Fruit fly (Drosophila melanogaster): ENCODE data around the gene CG1737.

CG1737 gene

DNA sequence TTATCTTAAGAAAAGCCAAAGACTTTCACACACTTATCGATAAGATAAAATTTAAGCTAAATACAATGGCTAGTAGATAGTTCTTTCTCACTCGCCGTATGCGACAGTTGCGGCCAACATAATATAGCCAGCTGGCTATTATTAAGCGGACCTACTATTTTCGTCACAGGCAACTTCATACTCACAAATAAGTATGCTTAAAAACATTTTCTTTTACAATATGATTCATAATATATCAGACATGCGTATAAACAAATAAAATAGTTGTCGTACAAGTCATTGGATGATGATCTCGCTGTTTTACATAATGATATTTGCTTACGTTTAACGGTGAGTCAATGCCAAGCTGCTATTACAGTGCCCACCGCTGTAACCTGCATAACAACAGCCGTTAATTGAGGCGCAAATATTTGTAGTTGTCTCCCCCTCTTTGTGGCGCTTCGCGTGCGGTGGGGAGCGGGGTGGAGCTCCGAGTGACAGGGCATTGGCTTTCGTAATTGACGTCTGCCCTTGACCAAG is 24.1 kb upstream of the CG1737 start (continued):
- peak; percentile 63 for TF ChIP-seq CG12071 (GFP tag; optimal IDR thresholded peaks at IDR 0.05)
- TF ChIP-seq vfl (GFP tag; optimal IDR thresholded peaks at IDR 0.05), result no peak
- peak; percentile 70 for TF ChIP-seq CG13424 (tag; optimal IDR thresholded peaks at IDR 0.05)
- peak; percentile 52 for TF ChIP-seq CG7786 (GFP tag; optimal IDR thresholded peaks at IDR 0.05)
- TF ChIP-seq zfh2 (GFP tag; optimal IDR thresholded peaks at IDR 0.05), result peak; percentile 42
- TF ChIP-seq tio (GFP tag; optimal IDR thresholded peaks at IDR 0.05), result peak; percentile 66
- TF ChIP-seq Antp (GFP tag; optimal IDR thresholded peaks at IDR 0.05), result peak; percentile 41
- peak; percentile 78 for TF ChIP-seq Blimp-1 (GFP tag; optimal IDR thresholded peaks at IDR 0.05)
- TF ChIP-seq ewg (GFP tag; optimal IDR thresholded peaks at IDR 0.05), result peak; percentile 62
- no peak for TF ChIP-seq dimm (GFP tag; IDR thresholded peaks at IDR 0.05)
- peak; percentile 56 for TF ChIP-seq scrt (GFP tag; optimal IDR thresholded peaks at IDR 0.05)
- TF ChIP-seq CG14014 (GFP tag; IDR thresholded peaks at IDR 0.05), result peak; percentile 72
- TF ChIP-seq Camta (GFP tag; optimal IDR thresholded peaks at IDR 0.05), result peak; percentile 49
- TF ChIP-seq crc (GFP tag; optimal IDR thresholded peaks at IDR 0.05), result no peak
- peak; percentile 54 for TF ChIP-seq az2 (GFP tag; optimal IDR thresholded peaks at IDR 0.05)
- peak; percentile 86 for TF ChIP-seq ftz-f1 (GFP tag; optimal IDR thresholded peaks at IDR 0.05)
- 0 out of 2 replicates have a peak, but pooled peaks have one; percentile 37 for TF ChIP-seq danr (GFP tag; IDR thresholded peaks at IDR 0.05)
- no peak for TF ChIP-seq unc-4 (GFP tag; IDR thresholded peaks at IDR 0.05; ENCODE audit: partially characterized antibody)
- TF ChIP-seq CG15514 (GFP tag; optimal IDR thresholded peaks at IDR 0.05), result peak; percentile 66
- no peak for TF ChIP-seq Kr (GFP tag; optimal IDR thresholded peaks at IDR 0.05)
- TF ChIP-seq CG6765 (GFP tag; optimal IDR thresholded peaks at IDR 0.05), result peak; percentile 47
- peak; percentile 42; the same call in 2 of the 3 replicates for TF ChIP-seq tgo (GFP tag; IDR thresholded peaks at IDR 0.05)
- TF ChIP-seq pnt (GFP tag; optimal IDR thresholded peaks at IDR 0.05), result peak; percentile 35
- peak; percentile 74 for TF ChIP-seq Xrp1 (GFP tag; IDR thresholded peaks at IDR 0.05)
- peak; percentile 56; the same call in 1 of the 3 replicates for TF ChIP-seq Dbx (GFP tag; IDR thresholded peaks at IDR 0.05)
- TF ChIP-seq Trl (optimal IDR thresholded peaks at IDR 0.05), result no peak
- peak; percentile 73 for TF ChIP-seq Trl (GFP tag; optimal IDR thresholded peaks at IDR 0.05)
- no peak for TF ChIP-seq CG10431 (GFP tag; optimal IDR thresholded peaks at IDR 0.05)
- TF ChIP-seq CG31365 (tag; optimal IDR thresholded peaks at IDR 0.05), result peak; percentile 54
- TF ChIP-seq peb (GFP tag; IDR thresholded peaks at IDR 0.05), result peak; percentile 54
- TF ChIP-seq ssp (GFP tag; IDR thresholded peaks at IDR 0.05), result no peak
- no peak for TF ChIP-seq CG43689 (GFP tag; IDR thresholded peaks at IDR 0.05)
- TF ChIP-seq Hmx (GFP tag; optimal IDR thresholded peaks at IDR 0.05), result peak; percentile 45
- peak; percentile 67 for TF ChIP-seq Dek (tag; optimal IDR thresholded peaks at IDR 0.05)
- TF ChIP-seq CG3163 (GFP tag; optimal IDR thresholded peaks at IDR 0.05), result peak; percentile 32
- peak; percentile 18 for TF ChIP-seq CG9876 (GFP tag; optimal IDR thresholded peaks at IDR 0.05)
- TF ChIP-seq Meics (GFP tag; optimal IDR thresholded peaks at IDR 0.05), result peak; percentile 71
- no peak for TF ChIP-seq knrl (GFP tag; IDR thresholded peaks at IDR 0.05; ENCODE audit: partially characterized antibody)
- no peak for TF ChIP-seq hkb (optimal IDR thresholded peaks at IDR 0.05)
- TF ChIP-seq hkb (GFP tag; IDR thresholded peaks at IDR 0.05), result peak; percentile 72
- TF ChIP-seq seq (GFP tag; IDR thresholded peaks at IDR 0.05), result peak; percentile 59; the same call in 1 of the 2 replicates
- TF ChIP-seq gsb-n (tag; optimal IDR thresholded peaks at IDR 0.05), result no peak
- no peak for TF ChIP-seq stwl (tag; optimal IDR thresholded peaks at IDR 0.05)
- TF ChIP-seq Hmr (GFP tag; optimal IDR thresholded peaks at IDR 0.05), result peak; percentile 78
- no peak for TF ChIP-seq Dll (GFP tag; IDR thresholded peaks at IDR 0.05; ENCODE audit: partially characterized antibody)
- no peak for TF ChIP-seq CG34224 (GFP tag; IDR thresholded peaks at IDR 0.05; ENCODE audit: partially characterized antibody)
- TF ChIP-seq Neu2 (GFP tag; optimal IDR thresholded peaks at IDR 0.05; ENCODE audit: borderline replicate concordance), result no peak
- TF ChIP-seq CG10462 (GFP tag; optimal IDR thresholded peaks at IDR 0.05), result no peak
- peak; percentile 32; the same call in 1 of the 4 replicates for TF ChIP-seq Gug (GFP tag; IDR thresholded peaks at IDR 0.05)
- TF ChIP-seq slbo (GFP tag; IDR thresholded peaks at IDR 0.05), result no peak; the same call in none of the 2 replicates
- peak; percentile 8 for TF ChIP-seq CTCF (GFP tag; optimal IDR thresholded peaks at IDR 0.05)
- peak; percentile 56 for TF ChIP-seq CG8924 (tag; optimal IDR thresholded peaks at IDR 0.05)
